Fruit fly (Drosophila melanogaster) whole organism, embryonic: Measurements from ENCODE around the gene RpLP1.

ENCODE experiments used
- ATbp ChIP-seq: fragments of 200-800 bp; sonication (Bioruptor generic); optimal IDR thresholded peaks from 2 replicates; lab custom pipeline; 2017; ENCODE audit warnings: missing biosample characterization, mild to moderate bottlenecking, missing genetic modification characterization, missing genetic modification reagents
- B-H2 ChIP-seq: fragments of 200-800 bp; sonication (Bioruptor generic); optimal IDR thresholded peaks from 2 replicates; lab custom pipeline; 2018; ENCODE audit warnings: missing biosample characterization, mild to moderate bottlenecking, missing genetic modification characterization
- CG10147 ChIP-seq: fragments of 200-800 bp; sonication (Bioruptor generic); optimal IDR thresholded peaks from 2 replicates; lab custom pipeline; 2019; ENCODE audit warnings: missing biosample characterization, mild to moderate bottlenecking, missing genetic modification characterization, moderate library complexity
- CG10565 ChIP-seq: fragments of 200-800 bp; sonication (Bioruptor generic); optimal IDR thresholded peaks from 3 replicates; lab custom pipeline; 2016; ENCODE audit warnings: missing biosample characterization, mild to moderate bottlenecking, missing genetic modification characterization
- CG10654 ChIP-seq: fragments of 200-800 bp; sonication (Bioruptor generic); optimal IDR thresholded peaks from 2 replicates; lab custom pipeline; 2016; ENCODE audit warnings: missing biosample characterization, missing genetic modification characterization
- CG11695 ChIP-seq: fragments of 200-800 bp; sonication (Bioruptor generic); IDR thresholded peaks from 3 replicates; pipeline ENCODE4 v1.3.6; 2022; ENCODE audit warnings: missing biosample characterization, missing genetic modification characterization
- CG11723 ChIP-seq: fragments of 200-800 bp; sonication (Bioruptor generic); optimal IDR thresholded peaks from 2 replicates; lab custom pipeline; 2017; ENCODE audit warnings: missing biosample characterization, mild to moderate bottlenecking, missing genetic modification characterization
- CG13287 ChIP-seq: fragments of 200-800 bp; sonication (Bioruptor generic); IDR thresholded peaks from 2 replicates; pipeline ENCODE4 v1.3.6; 2022; ENCODE audit warnings: missing biosample characterization, missing genetic modification characterization; ENCODE audit not compliant: partially characterized antibody
- CG14050 ChIP-seq: fragments of 200-800 bp; sonication (Bioruptor generic); IDR thresholded peaks from 3 replicates; pipeline ENCODE4 v1.3.6; 2022; ENCODE audit warnings: missing biosample characterization, missing genetic modification characterization
- CG15514 ChIP-seq: fragments of 200-800 bp; sonication (Bioruptor generic); optimal IDR thresholded peaks from 3 replicates; lab custom pipeline; 2017; ENCODE audit warnings: missing biosample characterization, missing genetic modification characterization, mild to moderate bottlenecking, moderate library complexity, missing genetic modification reagents
- CG16815 ChIP-seq: fragments of 200-800 bp; sonication (Bioruptor generic); optimal IDR thresholded peaks from 3 replicates; lab custom pipeline; 2017; ENCODE audit warnings: missing biosample characterization, mild to moderate bottlenecking, missing genetic modification characterization
- CG2116 ChIP-seq: fragments of 200-800 bp; sonication (Bioruptor generic); optimal IDR thresholded peaks from 3 replicates; lab custom pipeline; 2018; ENCODE audit warnings: missing biosample characterization, mild to moderate bottlenecking, missing genetic modification characterization
- CG2202 ChIP-seq: fragments of 200-800 bp; sonication (Bioruptor generic); optimal IDR thresholded peaks from 2 replicates; lab custom pipeline; 2018; ENCODE audit warnings: missing biosample characterization, mild to moderate bottlenecking, missing genetic modification characterization
- CG3065 ChIP-seq: fragments of 200-800 bp; sonication (Bioruptor generic); optimal IDR thresholded peaks from 2 replicates; lab custom pipeline; 2016; ENCODE audit warnings: missing biosample characterization, missing genetic modification characterization
- CG4282 ChIP-seq: fragments of 200-800 bp; sonication (Bioruptor generic); optimal IDR thresholded peaks from 2 replicates; lab custom pipeline; 2016; ENCODE audit warnings: missing biosample characterization, missing genetic modification characterization
- CG4617 ChIP-seq: fragments of 200-800 bp; sonication (Bioruptor generic); optimal IDR thresholded peaks from 3 replicates; lab custom pipeline; 2016; ENCODE audit warnings: missing biosample characterization, missing genetic modification characterization, borderline replicate concordance
- CG6175 ChIP-seq: fragments of 200-800 bp; sonication (Bioruptor generic); IDR thresholded peaks from 3 replicates; pipeline ENCODE4 v1.3.6; 2022; ENCODE audit warnings: missing biosample characterization, missing genetic modification characterization
- Chrac-16 ChIP-seq: fragments of 200-800 bp; sonication (Bioruptor generic); optimal IDR thresholded peaks from 3 replicates; lab custom pipeline; 2016; ENCODE audit warnings: missing biosample characterization, missing genetic modification characterization
- H15 ChIP-seq: fragments of 200-800 bp; sonication (Bioruptor generic); IDR thresholded peaks from 3 replicates; pipeline ENCODE4 v1.3.6; 2022; ENCODE audit warnings: missing biosample characterization, missing genetic modification characterization
- HLH3B ChIP-seq: fragments of 200-800 bp; sonication (Bioruptor generic); IDR thresholded peaks from 2 replicates; pipeline ENCODE4 v1.3.6; 2022; ENCODE audit warnings: missing biosample characterization, missing genetic modification characterization
- Lpt ChIP-seq: fragments of >200 bp; optimal IDR thresholded peaks from 2 replicates; lab custom pipeline; 2018; ENCODE audit warnings: missing biosample characterization, missing genetic modification characterization
- Mad ChIP-seq: fragments of 200-800 bp; sonication (Bioruptor generic); optimal IDR thresholded peaks from 2 replicates; lab custom pipeline; 2016; ENCODE audit warnings: missing biosample characterization, missing genetic modification characterization
- NFAT ChIP-seq: fragments of 200-800 bp; sonication (Bioruptor generic); IDR thresholded peaks from 2 replicates; pipeline ENCODE4 v1.3.6; 2022; ENCODE audit warnings: missing biosample characterization, missing genetic modification characterization
- Neu2 ChIP-seq: fragments of 200-800 bp; sonication (Bioruptor generic); optimal IDR thresholded peaks from 3 replicates; lab custom pipeline; 2016; ENCODE audit warnings: missing biosample characterization, missing genetic modification characterization, borderline replicate concordance
- PHDP ChIP-seq: fragments of 200-800 bp; sonication (Bioruptor generic); optimal IDR thresholded peaks from 3 replicates; lab custom pipeline; 2018; ENCODE audit warnings: missing biosample characterization, mild to moderate bottlenecking, missing genetic modification characterization, moderate library complexity
- Taf1 ChIP-seq: fragments of 200-800 bp; sonication (Bioruptor generic); IDR thresholded peaks from 2 replicates; pipeline ENCODE4 v1.3.6; 2022; ENCODE audit warnings: missing biosample characterization, missing genetic modification characterization
- YL-1 ChIP-seq: fragments of 200-800 bp; sonication (Bioruptor generic); optimal IDR thresholded peaks from 3 replicates; lab custom pipeline; 2017; ENCODE audit warnings: missing biosample characterization, mild to moderate bottlenecking, missing genetic modification characterization
- ac ChIP-seq: fragments of 200-800 bp; sonication (Bioruptor generic); optimal IDR thresholded peaks from 3 replicates; lab custom pipeline; 2017; ENCODE audit warnings: missing biosample characterization, mild to moderate bottlenecking, missing genetic modification characterization
- ap ChIP-seq: fragments of 200-800 bp; sonication (Bioruptor generic); IDR thresholded peaks from 2 replicates; pipeline ENCODE4 v1.3.6; 2022; ENCODE audit warnings: missing biosample characterization, missing genetic modification characterization
- bab2 ChIP-seq: fragments of 200-800 bp; sonication (Bioruptor generic); optimal IDR thresholded peaks from 2 replicates; lab custom pipeline; 2016; ENCODE audit warnings: missing biosample characterization, missing genetic modification characterization
- cad ChIP-seq: fragments of >200 bp; optimal IDR thresholded peaks from 2 replicates; lab custom pipeline; 2017; ENCODE audit warnings: missing biosample characterization, missing genetic modification characterization
- croc ChIP-seq: fragments of 200-800 bp; sonication (Bioruptor generic); conservative IDR thresholded peaks from 3 replicates; pipeline ENCODE4 v1.3.6; 2022; ENCODE audit warnings: missing biosample characterization, missing genetic modification characterization
- en ChIP-seq: fragments of 200-800 bp; sonication (Bioruptor generic); optimal IDR thresholded peaks from 2 replicates; lab custom pipeline; 2016; ENCODE audit warnings: missing biosample characterization, missing genetic modification characterization
- eyg ChIP-seq: fragments of 200-800 bp; sonication (Bioruptor generic); optimal IDR thresholded peaks from 3 replicates; lab custom pipeline; 2016; ENCODE audit warnings: missing biosample characterization, missing genetic modification characterization
- fd102C ChIP-seq: fragments of 200-800 bp; sonication (Bioruptor generic); optimal IDR thresholded peaks from 2 replicates; lab custom pipeline; 2018; ENCODE audit warnings: missing biosample characterization, mild to moderate bottlenecking, missing genetic modification characterization, moderate library complexity
- fd96Cb ChIP-seq: fragments of 200-800 bp; sonication (Bioruptor generic); optimal IDR thresholded peaks from 2 replicates; lab custom pipeline; 2018; ENCODE audit warnings: missing biosample characterization, mild to moderate bottlenecking, missing genetic modification characterization, moderate library complexity
- gcm ChIP-seq: fragments of 200-800 bp; sonication (Bioruptor generic); optimal IDR thresholded peaks from 2 replicates; lab custom pipeline; 2019; ENCODE audit warnings: missing biosample characterization, mild to moderate bottlenecking, missing genetic modification characterization, moderate library complexity
- ham ChIP-seq: fragments of 200-800 bp; sonication (Bioruptor generic); IDR thresholded peaks from 2 replicates; pipeline ENCODE4 v1.3.6; 2022; ENCODE audit warnings: missing biosample characterization, missing genetic modification characterization
- insv ChIP-seq, 2 experiments: fragments of 200-800 bp; sonication (Bioruptor generic); optimal IDR thresholded peaks; 3 replicates each; lab custom pipeline; 2016 to 2018; ENCODE audit warnings: missing biosample characterization in 2 of 2, missing genetic modification characterization in 2 of 2
- klu ChIP-seq: fragments of 200-800 bp; sonication (Bioruptor generic); IDR thresholded peaks from 2 replicates; pipeline ENCODE4 v1.3.6; 2022; ENCODE audit warnings: missing biosample characterization, missing genetic modification characterization
- knrl ChIP-seq: fragments of 200-800 bp; sonication (Bioruptor generic); IDR thresholded peaks from 3 replicates; pipeline ENCODE4 v1.3.6; 2022; ENCODE audit warnings: missing biosample characterization, missing genetic modification characterization; ENCODE audit not compliant: partially characterized antibody
- peb ChIP-seq: fragments of 200-800 bp; sonication (Bioruptor generic); IDR thresholded peaks from 2 replicates; pipeline ENCODE4 v1.3.6; 2022; ENCODE audit warnings: missing biosample characterization, missing genetic modification characterization
- pita ChIP-seq: fragments of 200-800 bp; sonication (Bioruptor generic); optimal IDR thresholded peaks from 2 replicates; lab custom pipeline; 2017; ENCODE audit warnings: missing biosample characterization, mild to moderate bottlenecking, missing genetic modification characterization
- row ChIP-seq: fragments of 200-800 bp; sonication (Bioruptor generic); IDR thresholded peaks from 3 replicates; pipeline ENCODE4 v1.3.6; 2022; ENCODE audit warnings: missing biosample characterization, missing genetic modification characterization
- schlank ChIP-seq: fragments of 200-800 bp; sonication (Bioruptor generic); optimal IDR thresholded peaks from 2 replicates; lab custom pipeline; 2018; ENCODE audit warnings: missing biosample characterization, mild to moderate bottlenecking, missing genetic modification characterization
- sqz ChIP-seq: fragments of 200-800 bp; sonication (Bioruptor generic); optimal IDR thresholded peaks from 3 replicates; lab custom pipeline; 2018; ENCODE audit warnings: missing biosample characterization, mild to moderate bottlenecking, missing genetic modification characterization
- ssp ChIP-seq: fragments of 200-800 bp; sonication (Bioruptor generic); IDR thresholded peaks from 2 replicates; pipeline ENCODE4 v1.3.6; 2022; ENCODE audit warnings: missing biosample characterization, missing genetic modification characterization
- tgo ChIP-seq: fragments of 200-800 bp; sonication (Bioruptor generic); IDR thresholded peaks from 3 replicates; pipeline ENCODE4 v1.3.6; 2022; ENCODE audit warnings: missing biosample characterization, missing genetic modification characterization
- trh ChIP-seq: fragments of 200-800 bp; sonication (Bioruptor generic); optimal IDR thresholded peaks from 2 replicates; lab custom pipeline; 2016; ENCODE audit warnings: missing biosample characterization, missing genetic modification characterization
- vfl ChIP-seq: fragments of 200-800 bp; sonication (Bioruptor generic); optimal IDR thresholded peaks from 2 replicates; lab custom pipeline; 2016; ENCODE audit warnings: missing biosample characterization, missing genetic modification characterization

RpLP1 gene

dm6 chr2L:441927-442691 lies 22.4 kb downstream of the RpLP1 start (continued):
- peak; percentile 50 for TF ChIP-seq CG4282
- TF ChIP-seq fd102C = peak; percentile 68
- TF ChIP-seq CG13287 (GFP tag; lab: Robert Waterston, UW) = no peak
- peak; percentile 58 for TF ChIP-seq CG3065 (GFP tag; lab: Kevin White, UChicago)
- no peak for TF ChIP-seq cad (GFP tag; lab: Kevin White, UChicago)
- no peak for TF ChIP-seq Taf1 (GFP tag; lab: Robert Waterston, UW)
- TF ChIP-seq fd96Cb = peak; percentile 89
- TF ChIP-seq Chrac-16 (GFP tag; lab: Kevin White, UChicago) = peak; percentile 84
- TF ChIP-seq CG14050 (GFP tag; lab: Robert Waterston, UW) = peak; percentile 68; the same call in 2 of the 3 replicates
- TF ChIP-seq en = peak; percentile 61
- peak; percentile 53; the same call in 1 of the 3 replicates for TF ChIP-seq CG11695 (GFP tag; lab: Robert Waterston, UW)
- peak; percentile 70 for TF ChIP-seq ssp (GFP tag; lab: Robert Waterston, UW)
- peak; percentile 86 for TF ChIP-seq H15 (GFP tag; lab: Robert Waterston, UW)
- TF ChIP-seq sqz (GFP tag; lab: Kevin White, UChicago) = peak; percentile 45
- peak; percentile 66 for TF ChIP-seq CG11723 (GFP tag; lab: Kevin White, UChicago)
- TF ChIP-seq ham (GFP tag; lab: Robert Waterston, UW) = no peak
- peak; percentile 87 for TF ChIP-seq ATbp (GFP tag; lab: Kevin White, UChicago)
- no peak for TF ChIP-seq pita (GFP tag; lab: Kevin White, UChicago)
- peak; percentile 58 for TF ChIP-seq klu (GFP tag; lab: Robert Waterston, UW)
- TF ChIP-seq Lpt (GFP tag; lab: Kevin White, UChicago) = no peak
- peak; percentile 19 for TF ChIP-seq eyg (GFP tag; lab: Kevin White, UChicago)
- peak; percentile 44 for TF ChIP-seq CG2116 (GFP tag; lab: Kevin White, UChicago)
- TF ChIP-seq Mad (GFP tag; lab: Kevin White, UChicago) = peak; percentile 77
- no peak for TF ChIP-seq schlank (tag; lab: Kevin White, UChicago)
- TF ChIP-seq YL-1 = no peak
- peak; percentile 78 for TF ChIP-seq croc (GFP tag; lab: Robert Waterston, UW)
- TF ChIP-seq B-H2 = no peak
- TF ChIP-seq CG10147 (GFP tag; lab: Kevin White, UChicago) = no peak
- TF ChIP-seq HLH3B (GFP tag; lab: Robert Waterston, UW) = peak; percentile 90
- peak; percentile 43 for TF ChIP-seq trh (GFP tag; lab: Kevin White, UChicago)
- TF ChIP-seq CG10654 (GFP tag; lab: Kevin White, UChicago) = peak; percentile 85
- TF ChIP-seq CG4617 (GFP tag; lab: Kevin White, UChicago) = no peak
- peak; percentile 25 for TF ChIP-seq CG10565 (GFP tag; lab: Kevin White, UChicago)
- peak; percentile 78 for TF ChIP-seq CG16815 (GFP tag; lab: Kevin White, UChicago)
- no peak for TF ChIP-seq PHDP
- TF ChIP-seq ap = peak; percentile 80
- TF ChIP-seq vfl (GFP tag; lab: Kevin White, UChicago) = peak; percentile 54
- TF ChIP-seq CG15514 (GFP tag; lab: Kevin White, UChicago) = peak; percentile 24
- TF ChIP-seq CG2202 (tag; lab: Kevin White, UChicago) = peak; percentile 81
- TF ChIP-seq NFAT (GFP tag; lab: Robert Waterston, UW) = no peak
- peak; percentile 83 for TF ChIP-seq row
- peak; percentile 86 for TF ChIP-seq gcm (GFP tag; lab: Kevin White, UChicago)
- TF ChIP-seq CG6175 (GFP tag; lab: Robert Waterston, UW) = peak; percentile 11; the same call in 1 of the 3 replicates
- peak; percentile 72 for TF ChIP-seq tgo
- no peak for TF ChIP-seq knrl
- no peak for TF ChIP-seq insv (GFP tag; optimal IDR thresholded peaks at IDR 0.05; lab: Kevin White, UChicago)
- TF ChIP-seq peb (GFP tag; lab: Robert Waterston, UW) = peak; percentile 82
- peak; percentile 58 for TF ChIP-seq ac (GFP tag; lab: Kevin White, UChicago)
- TF ChIP-seq bab2 (GFP tag; lab: Kevin White, UChicago) = peak; percentile 78
- TF ChIP-seq Neu2 = no peak
